Worm (Caenorhabditis elegans) whole organism, young adult: ENCODE results near the gene ubc-8.
A peak's percentile ranks its signal among the peaks of the same experiment; 100 is the strongest.
"Not testable (repeated sequence)": the region's sequence is repeated elsewhere in the genome, so short reads cannot be mapped to it uniquely, and the experiment has no call there.

Experiments used
- B0261.1 ChIP-seq: sonication (generic microtip); optimal IDR thresholded peaks from 2 replicates; lab custom pipeline; 2016; ENCODE audit warnings: mild to moderate bottlenecking, missing genetic modification characterization, moderate library complexity, missing compliant biosample characterization
- D2030.7 ChIP-seq: fragments of 200-800 bp; sonication (Bioruptor generic); IDR thresholded peaks from 2 replicates; pipeline ENCODE4 v1.3.6; 2022; ENCODE audit warnings: missing genetic modification reagents, missing genetic modification characterization, missing compliant biosample characterization
- F52B5.7 ChIP-seq: sonication (generic microtip); optimal IDR thresholded peaks from 2 replicates; lab custom pipeline; 2016; ENCODE audit warnings: mild to moderate bottlenecking, missing genetic modification characterization, missing compliant biosample characterization
- T26A5.8 ChIP-seq: sonication (generic microtip); optimal IDR thresholded peaks from 2 replicates; lab custom pipeline; 2016; ENCODE audit warnings: missing genetic modification characterization, missing compliant biosample characterization
- Y95B8A.8 ChIP-seq: fragments of 200-800 bp; sonication (Bioruptor generic); IDR thresholded peaks from 2 replicates; pipeline ENCODE4 v1.3.6; 2022; ENCODE audit warnings: missing genetic modification reagents, missing genetic modification characterization, missing compliant biosample characterization
- athp-1 ChIP-seq: sonication (generic microtip); optimal IDR thresholded peaks from 2 replicates; lab custom pipeline; 2017; ENCODE audit warnings: mild to moderate bottlenecking, missing genetic modification characterization, missing compliant biosample characterization
- attf-3 ChIP-seq: fragments of 200-800 bp; sonication (Bioruptor generic); conservative IDR thresholded peaks from 2 replicates; pipeline ENCODE4 v1.3.6; 2022; ENCODE audit warnings: missing genetic modification reagents, missing genetic modification characterization, missing compliant biosample characterization
- attf-5 ChIP-seq: fragments of 200-800 bp; sonication (Bioruptor generic); optimal IDR thresholded peaks from 2 replicates; lab custom pipeline; 2018; ENCODE audit warnings: mild to moderate bottlenecking, missing genetic modification characterization, missing compliant biosample characterization
- attf-6 ChIP-seq: fragments of 200-800 bp; sonication (Bioruptor generic); IDR thresholded peaks from 2 replicates; pipeline ENCODE4 v1.3.6; 2022; ENCODE audit warnings: missing genetic modification reagents, missing genetic modification characterization, missing compliant biosample characterization
- bed-2 ChIP-seq: fragments of 200-800 bp; sonication (Bioruptor generic); IDR thresholded peaks from 2 replicates; pipeline ENCODE4 v1.3.6; 2022; ENCODE audit warnings: missing genetic modification reagents, missing genetic modification characterization, missing compliant biosample characterization
- cebp-1 ChIP-seq, 2 experiments: fragments of 200-800 bp in 1 of 2; sonication (Bioruptor generic) in 1 of 2; sonication (generic microtip) in 1 of 2; IDR thresholded peaks in 1 of 2; optimal IDR thresholded peaks in 1 of 2; 2 replicates each; pipeline versions ENCODE4 v1.3.6 to Lab custom; 2017 to 2022; ENCODE audit warnings: missing compliant biosample characterization in 2 of 2, missing genetic modification characterization in 2 of 2, mild to moderate bottlenecking in 1 of 2, missing genetic modification reagents in 1 of 2, moderate library complexity in 1 of 2
- cebp-2 ChIP-seq: fragments of 200-800 bp; sonication (Bioruptor generic); IDR thresholded peaks from 2 replicates; pipeline ENCODE4 v1.3.6; 2022; ENCODE audit warnings: missing genetic modification characterization, missing compliant biosample characterization
- ceh-100 ChIP-seq: fragments of 200-800 bp; sonication (Bioruptor generic); IDR thresholded peaks from 2 replicates; pipeline ENCODE4 v1.3.6; 2022; ENCODE audit warnings: missing genetic modification reagents, missing genetic modification characterization, missing compliant biosample characterization
- ceh-79 ChIP-seq: sonication (generic microtip); optimal IDR thresholded peaks from 2 replicates; lab custom pipeline; 2017; ENCODE audit warnings: mild to moderate bottlenecking, missing genetic modification characterization, missing compliant biosample characterization
- ceh-91 ChIP-seq: fragments of 200-800 bp; sonication (Bioruptor generic); IDR thresholded peaks from 2 replicates; pipeline ENCODE4 v1.3.6; 2022; ENCODE audit warnings: missing genetic modification reagents, missing genetic modification characterization, missing compliant biosample characterization
- dpl-1 ChIP-seq: fragments of 150-350 bp; optimal IDR thresholded peaks from 2 replicates; lab custom pipeline; 2014; ENCODE audit warnings: missing biosample characterization, missing genetic modification reagents, missing genetic modification characterization
- efl-1 ChIP-seq: fragments of 150-350 bp; optimal IDR thresholded peaks from 2 replicates; lab custom pipeline; 2014; ENCODE audit warnings: missing biosample characterization, missing genetic modification reagents, missing genetic modification characterization
- egrh-3 ChIP-seq: fragments of 200-800 bp; sonication (Bioruptor generic); IDR thresholded peaks from 2 replicates; pipeline ENCODE4 v1.3.6; 2022; ENCODE audit warnings: missing genetic modification reagents, missing genetic modification characterization, missing compliant biosample characterization
- ekl-4 ChIP-seq: fragments of 200-800 bp; sonication (Bioruptor generic); IDR thresholded peaks from 2 replicates; pipeline ENCODE4 v1.3.6; 2022; ENCODE audit warnings: missing genetic modification reagents, missing genetic modification characterization, missing compliant biosample characterization
- ets-4 ChIP-seq: fragments of 200-800 bp; sonication (Bioruptor generic); optimal IDR thresholded peaks from 2 replicates; lab custom pipeline; 2018; ENCODE audit warnings: mild to moderate bottlenecking, missing genetic modification characterization, missing compliant biosample characterization
- fkh-3 ChIP-seq: sonication (generic microtip); optimal IDR thresholded peaks from 2 replicates; lab custom pipeline; 2016; ENCODE audit warnings: mild to moderate bottlenecking, missing genetic modification characterization, missing compliant biosample characterization
- him-1 ChIP-seq: sonication (generic microtip); optimal IDR thresholded peaks from 2 replicates; lab custom pipeline; 2016; ENCODE audit warnings: missing genotype, missing genetic modification reagents, missing genetic modification characterization, missing compliant biosample characterization
- hsf-1 ChIP-seq: fragments of 200-800 bp; sonication (Bioruptor generic); IDR thresholded peaks from 2 replicates; pipeline ENCODE4 v1.3.6; 2022; ENCODE audit warnings: missing genetic modification reagents, missing genetic modification characterization, missing compliant biosample characterization
- let-526 ChIP-seq: fragments of 200-800 bp; sonication (Bioruptor generic); IDR thresholded peaks from 2 replicates; pipeline ENCODE4 v1.3.6; 2022; ENCODE audit warnings: missing genetic modification reagents, missing genetic modification characterization, missing compliant biosample characterization
- lin-35 ChIP-seq, 3 experiments: fragments of 150-350 bp in 2 of 3; sonication (generic microtip) in 1 of 3; optimal IDR thresholded peaks; 2 replicates each; lab custom pipeline; 2014 to 2018; ENCODE audit warnings: missing biosample characterization in 3 of 3, missing genetic modification characterization in 3 of 3, missing genetic modification reagents in 3 of 3
- madf-6 ChIP-seq: fragments of 200-800 bp; sonication (Bioruptor generic); IDR thresholded peaks from 2 replicates; pipeline ENCODE4 v1.3.6; 2022; ENCODE audit warnings: missing genetic modification reagents, missing genetic modification characterization, missing compliant biosample characterization
- nfya-1 ChIP-seq: sonication (generic microtip); optimal IDR thresholded peaks from 2 replicates; lab custom pipeline; 2017; ENCODE audit warnings: antibody characterized with exemption, missing compliant biosample characterization, missing genetic modification characterization, borderline replicate concordance; ENCODE audit not compliant: insufficient read depth
- nhr-179 ChIP-seq: sonication (generic microtip); optimal IDR thresholded peaks from 2 replicates; lab custom pipeline; 2016; ENCODE audit warnings: mild to moderate bottlenecking, missing genetic modification characterization, missing compliant biosample characterization
- nhr-80 ChIP-seq: sonication (generic microtip); optimal IDR thresholded peaks from 2 replicates; lab custom pipeline; 2016; ENCODE audit warnings: missing genetic modification characterization, missing compliant biosample characterization
- pbrm-1 ChIP-seq: fragments of 200-800 bp; sonication (Bioruptor generic); IDR thresholded peaks from 2 replicates; pipeline ENCODE4 v1.3.6; 2022; ENCODE audit warnings: missing genetic modification reagents, missing genetic modification characterization, missing compliant biosample characterization
- repo-1 ChIP-seq: sonication (generic microtip); optimal IDR thresholded peaks from 2 replicates; lab custom pipeline; 2017; ENCODE audit warnings: mild to moderate bottlenecking, missing genetic modification characterization, missing compliant biosample characterization
- rpc-1 ChIP-seq, 2 experiments: fragments of 150-350 bp in 1 of 2; sonication (generic microtip) in 1 of 2; optimal IDR thresholded peaks; 2 replicates each; lab custom pipeline; 2014 to 2018; ENCODE audit warnings: missing biosample characterization in 1 of 2, missing genetic modification characterization in 1 of 2, missing genetic modification reagents in 1 of 2, missing genotype in 1 of 2
- snpc-1.3 ChIP-seq: sonication (generic microtip); optimal IDR thresholded peaks from 2 replicates; lab custom pipeline; 2017; ENCODE audit warnings: missing genetic modification characterization, mild to moderate bottlenecking, missing compliant biosample characterization, antibody characterized with exemption, moderate library complexity, missing genotype, missing genetic modification reagents; ENCODE audit not compliant: insufficient read depth
- snpc-3.4 ChIP-seq: sonication (generic microtip); optimal IDR thresholded peaks from 2 replicates; lab custom pipeline; 2017; ENCODE audit warnings: missing genetic modification characterization, mild to moderate bottlenecking, missing compliant biosample characterization, antibody characterized with exemption, moderate library complexity, missing genotype, missing genetic modification reagents
- snpc-4 ChIP-seq, 5 experiments: fragments of 150-350 bp in 1 of 5; sonication (generic microtip) in 4 of 5; optimal IDR thresholded peaks; 2 replicates each; lab custom pipeline; 2014 to 2018; ENCODE audit warnings: missing genetic modification characterization in 5 of 5, missing biosample characterization in 3 of 5, antibody characterized with exemption in 2 of 5, mild to moderate bottlenecking in 2 of 5, missing compliant biosample characterization in 2 of 5, missing genotype in 2 of 5, moderate library complexity in 2 of 5, missing genetic modification reagents in 1 of 5
- tbx-9 ChIP-seq: sonication (generic microtip); optimal IDR thresholded peaks from 2 replicates; lab custom pipeline; 2016; ENCODE audit warnings: borderline replicate concordance, missing genetic modification characterization, inconsistent platforms, missing compliant biosample characterization
- tlf-1 ChIP-seq: fragments of 200-800 bp; sonication (Bioruptor generic); optimal IDR thresholded peaks from 2 replicates; lab custom pipeline; 2018; ENCODE audit warnings: mild to moderate bottlenecking, missing genetic modification characterization, missing compliant biosample characterization
- xnd-1 ChIP-seq: sonication (generic microtip); optimal IDR thresholded peaks from 2 replicates; lab custom pipeline; 2016; ENCODE audit warnings: missing genotype, missing genetic modification reagents, missing genetic modification characterization, missing compliant biosample characterization
- ztf-18 ChIP-seq: sonication (generic microtip); optimal IDR thresholded peaks from 2 replicates; lab custom pipeline; 2016; ENCODE audit warnings: missing genotype, mild to moderate bottlenecking, missing genetic modification characterization, missing compliant biosample characterization
- ztf-26 ChIP-seq: sonication (generic microtip); optimal IDR thresholded peaks from 2 replicates; lab custom pipeline; 2017; ENCODE audit warnings: missing genetic modification characterization, missing compliant biosample characterization

The ubc-8 gene

DNA sequence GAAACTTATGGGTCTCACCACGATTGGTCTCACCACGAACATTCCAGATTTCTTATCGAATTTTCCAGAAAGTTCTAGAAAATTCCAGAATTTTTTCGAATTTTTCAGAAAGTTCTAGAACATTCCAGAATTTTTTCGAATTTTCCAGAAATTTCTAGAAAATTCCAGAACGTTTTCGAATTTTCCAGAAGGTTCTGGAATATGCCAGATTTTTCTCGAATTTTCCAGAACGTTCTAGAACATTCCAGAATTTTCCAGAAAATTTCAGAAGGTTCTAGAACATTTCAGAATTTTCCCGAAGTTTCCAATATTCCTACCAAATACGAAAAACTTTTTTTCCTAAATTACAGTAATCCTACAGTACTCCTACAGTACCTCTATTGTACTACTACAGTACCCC lies 12.2 kb downstream of the ubc-8 start:
- TF ChIP-seq hsf-1 = peak; percentile 96
- peak; percentile 10 for TF ChIP-seq rpc-1 (optimal IDR thresholded peaks at IDR 0.05; lab: Kevin White, UChicago)
- not testable (repeated sequence) for TF ChIP-seq rpc-1 (tag; optimal IDR thresholded peaks at IDR 0.05; lab: Kevin White, UChicago)

DNA sequence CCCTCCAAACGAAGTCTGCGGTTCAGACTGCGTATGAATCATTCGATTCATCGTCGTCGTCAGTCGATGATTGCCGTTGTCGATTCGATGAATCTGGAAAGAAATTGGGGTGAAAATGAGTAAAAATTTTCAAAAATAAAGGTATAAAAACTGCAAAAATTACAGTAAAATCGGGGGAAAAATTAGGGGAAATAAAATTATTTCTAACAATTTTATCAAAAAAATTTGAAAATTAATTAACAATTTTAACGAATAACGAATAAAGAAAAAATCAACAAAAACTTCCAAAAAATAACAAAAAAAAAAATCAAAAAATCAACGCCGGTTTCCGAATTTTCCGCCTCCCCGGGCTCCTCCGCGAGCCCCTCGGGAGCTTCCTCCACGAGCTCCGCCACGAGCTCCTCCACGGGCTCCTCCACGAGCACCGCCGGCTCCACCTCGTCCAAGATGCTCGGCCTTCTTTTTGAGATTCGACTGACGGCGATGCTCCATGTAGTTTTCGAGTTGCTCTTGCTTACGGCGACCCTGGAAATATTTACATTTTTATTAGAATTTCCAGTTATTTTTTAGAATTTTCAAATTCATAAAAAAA lies 18.2 kb downstream of the ubc-8 start, which contains the start of gene egrh-3:
TSS of gene egrh-3 (minus strand) at position 51 of the 592 bp plus-strand sequence.
- TF ChIP-seq egrh-3 (GFP tag; lab: Robert Waterston, UW) (peak; percentile 94), pbrm-1 (GFP tag; lab: Robert Waterston, UW) (no peak)

DNA sequence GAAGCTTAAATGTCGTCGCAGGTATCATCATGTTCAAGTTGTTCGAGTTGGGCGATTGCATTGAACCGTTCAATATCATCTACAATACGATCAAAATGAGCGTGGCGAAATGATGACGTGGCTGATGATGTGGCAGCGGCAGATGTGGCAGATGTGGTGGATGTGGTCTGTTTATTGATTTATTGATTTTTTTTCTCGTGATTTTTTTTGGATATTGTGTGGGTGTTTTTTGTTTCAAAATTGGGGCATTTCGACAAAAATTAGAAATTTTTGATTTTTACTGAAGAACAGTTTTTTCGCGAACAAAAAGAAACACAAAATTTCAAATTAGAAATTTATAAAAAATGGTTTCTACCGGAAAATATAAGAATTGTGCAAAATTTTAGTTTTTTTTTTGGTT lies 26.8 kb downstream of the ubc-8 start:
- TF ChIP-seq ekl-4 (no peak), ets-4 (GFP tag; lab: Kevin White, UChicago) (no peak), dpl-1 (no peak), snpc-4 (GFP tag; optimal IDR thresholded peaks at IDR 0.05; lab: Kevin White, UChicago) (no peak), snpc-4 (tag; optimal IDR thresholded peaks at IDR 0.05; lab: Kevin White, UChicago) (no peak)

DNA sequence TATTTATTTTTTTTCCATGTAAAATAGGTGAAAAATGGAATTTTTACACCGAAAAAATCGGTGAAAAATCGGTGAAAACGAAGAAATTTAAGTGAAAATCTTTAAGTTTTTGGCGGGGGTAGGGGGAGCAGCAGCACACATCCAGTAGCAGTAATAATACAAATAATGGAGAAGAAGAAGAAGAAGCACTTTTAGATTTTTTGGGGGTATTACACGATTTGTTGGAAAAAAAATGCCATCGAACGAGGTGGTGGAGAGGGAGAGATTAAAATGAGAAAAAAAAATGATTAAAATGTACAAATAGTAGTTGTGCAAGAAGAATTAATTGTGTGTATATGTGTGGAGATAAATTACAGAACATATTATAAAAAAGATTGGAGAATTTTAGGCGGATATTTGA lies 28.9 kb downstream of the ubc-8 start:
- TF ChIP-seq hsf-1 (0 out of 2 replicates have a peak, but pooled peaks have one; percentile 40), rpc-1 (optimal IDR thresholded peaks at IDR 0.05; lab: Kevin White, UChicago) (no peak), rpc-1 (tag; optimal IDR thresholded peaks at IDR 0.05; lab: Kevin White, UChicago) (no peak), cebp-1 (GFP tag; IDR thresholded peaks at IDR 0.05; lab: Robert Waterston, UW) (no peak), cebp-1 (tag; optimal IDR thresholded peaks at IDR 0.05; lab: Kevin White, UChicago) (peak; percentile 17), F52B5.7 (tag; lab: Kevin White, UChicago) (peak; percentile 46), ceh-100 (GFP tag; lab: Robert Waterston, UW) (no peak), bed-2 (GFP tag; lab: Robert Waterston, UW) (no peak), cebp-2 (no peak), ekl-4 (peak; percentile 22; the same call in 1 of the 2 replicates), efl-1 (GFP tag; lab: Kevin White, UChicago) (no peak), snpc-3.4 (tag; lab: Kevin White, UChicago) (no peak), him-1 (tag; lab: Kevin White, UChicago) (peak; percentile 74), attf-6 (GFP tag; lab: Robert Waterston, UW) (no peak), egrh-3 (GFP tag; lab: Robert Waterston, UW) (0 out of 2 replicates have a peak, but pooled peaks have one; percentile 19), ztf-18 (peak; percentile 16), D2030.7 (GFP tag; lab: Robert Waterston, UW) (peak; percentile 14; the same call in 1 of the 2 replicates), ceh-91 (no peak), nfya-1 (tag; lab: Kevin White, UChicago) (no peak), xnd-1 (tag; lab: Kevin White, UChicago) (no peak), attf-5 (no peak), madf-6 (GFP tag; lab: Robert Waterston, UW) (no peak), fkh-3 (peak; percentile 64), nhr-179 (tag; lab: Kevin White, UChicago) (no peak), attf-3 (GFP tag; lab: Robert Waterston, UW) (no peak), tlf-1 (no peak), athp-1 (peak; percentile 40), B0261.1 (tag; lab: Kevin White, UChicago) (no peak), let-526 (GFP tag; lab: Robert Waterston, UW) (no peak), T26A5.8 (tag; lab: Kevin White, UChicago) (no peak), snpc-1.3 (no peak), ztf-26 (tag; lab: Kevin White, UChicago) (no peak), lin-35 (GFP tag; optimal IDR thresholded peaks at IDR 0.05; lab: Kevin White, UChicago) (no peak), tbx-9 (tag; lab: Kevin White, UChicago) (no peak), repo-1 (peak; percentile 14), Y95B8A.8 (GFP tag; lab: Robert Waterston, UW) (0 out of 2 replicates have a peak, but pooled peaks have one; percentile 33), ceh-79 (tag; lab: Kevin White, UChicago) (peak; percentile 1), nhr-80 (tag; lab: Kevin White, UChicago) (no peak)
- TF ChIP-seq, all 124 proteins: peak for 13
